Fruit fly (Drosophila melanogaster) whole organism, adult: Measurements from ENCODE around the gene Ubc2.

Experiments used
- CG11617 ChIP-seq: fragments of 200-800 bp; sonication (Bioruptor generic); optimal IDR thresholded peaks from 2 replicates; lab custom pipeline; 2017; ENCODE audit warnings: mild to moderate bottlenecking, missing biosample characterization, missing genetic modification reagents, missing genetic modification characterization
- CG12768 ChIP-seq: fragments of 200-800 bp; sonication (Bioruptor generic); optimal IDR thresholded peaks from 2 replicates; lab custom pipeline; 2017; ENCODE audit warnings: missing biosample characterization, missing genetic modification characterization, mild to moderate bottlenecking, moderate library complexity, missing genetic modification reagents
- CG14711 ChIP-seq: fragments of 200-800 bp; sonication (Bioruptor generic); optimal IDR thresholded peaks from 2 replicates; lab custom pipeline; 2018; ENCODE audit warnings: missing biosample characterization, mild to moderate bottlenecking, missing genetic modification characterization, moderate library complexity
- CG1620 ChIP-seq: fragments of 200-800 bp; sonication (Bioruptor generic); optimal IDR thresholded peaks from 2 replicates; lab custom pipeline; 2016; ENCODE audit warnings: missing biosample characterization, missing genetic modification characterization
- CG33017 ChIP-seq: fragments of 200-800 bp; sonication (Bioruptor generic); optimal IDR thresholded peaks from 2 replicates; lab custom pipeline; 2018; ENCODE audit warnings: missing biosample characterization, mild to moderate bottlenecking, missing genetic modification characterization, moderate library complexity
- CG5204 ChIP-seq: fragments of 200-800 bp; sonication (Bioruptor generic); optimal IDR thresholded peaks from 2 replicates; lab custom pipeline; 2016; ENCODE audit warnings: missing biosample characterization, missing genetic modification characterization
- CG7045 ChIP-seq: fragments of 200-800 bp; sonication (Bioruptor generic); optimal IDR thresholded peaks from 2 replicates; lab custom pipeline; 2017; ENCODE audit warnings: missing biosample characterization, mild to moderate bottlenecking, missing genetic modification characterization
- CG7101 ChIP-seq: fragments of 200-800 bp; sonication (Bioruptor generic); optimal IDR thresholded peaks from 2 replicates; lab custom pipeline; 2018; ENCODE audit warnings: missing biosample characterization, mild to moderate bottlenecking, missing genetic modification characterization, moderate library complexity
- Clk ChIP-seq: fragments of 200-800 bp; sonication (Bioruptor generic); optimal IDR thresholded peaks from 2 replicates; lab custom pipeline; 2017; ENCODE audit warnings: missing biosample characterization, missing genetic modification characterization
- Crg-1 ChIP-seq: fragments of 200-800 bp; sonication (Bioruptor generic); optimal IDR thresholded peaks from 2 replicates; lab custom pipeline; 2016; ENCODE audit warnings: missing biosample characterization, missing genetic modification characterization
- Hr96 ChIP-seq: fragments of 200-800 bp; sonication (Bioruptor generic); optimal IDR thresholded peaks from 2 replicates; lab custom pipeline; 2016; ENCODE audit warnings: missing biosample characterization, missing genetic modification characterization
- Mnt ChIP-seq: fragments of 200-800 bp; sonication (Bioruptor generic); optimal IDR thresholded peaks from 2 replicates; lab custom pipeline; 2016; ENCODE audit warnings: missing biosample characterization, mild to moderate bottlenecking, missing genetic modification characterization
- bab1 ChIP-seq: fragments of 200-800 bp; sonication (Bioruptor generic); optimal IDR thresholded peaks from 3 replicates; lab custom pipeline; 2019; ENCODE audit warnings: missing biosample characterization, mild to moderate bottlenecking, missing genetic modification characterization, moderate library complexity
- cic ChIP-seq: fragments of 200-800 bp; sonication (Bioruptor generic); optimal IDR thresholded peaks from 2 replicates; lab custom pipeline; 2017; ENCODE audit warnings: missing biosample characterization, mild to moderate bottlenecking, missing genetic modification characterization, moderate library complexity
- cnc ChIP-seq, 2 experiments: fragments of >200 bp; optimal IDR thresholded peaks; 2 replicates each; lab custom pipeline; 2017
- kay ChIP-seq: fragments of 200-800 bp; sonication (Bioruptor generic); peaks from one replicate; lab custom pipeline; 2016; ENCODE audit warnings: missing biosample characterization, missing genetic modification characterization, borderline replicate concordance
- ovo ChIP-seq: fragments of 200-800 bp; sonication (Bioruptor generic); optimal IDR thresholded peaks from 2 replicates; lab custom pipeline; 2016; ENCODE audit warnings: missing biosample characterization, missing genetic modification characterization
- pad ChIP-seq: fragments of 200-800 bp; sonication (Bioruptor generic); optimal IDR thresholded peaks from 3 replicates; lab custom pipeline; 2017; ENCODE audit warnings: missing biosample characterization, missing genetic modification characterization, mild to moderate bottlenecking, moderate library complexity, missing genetic modification reagents
- tj ChIP-seq: fragments of 200-800 bp; sonication (Bioruptor generic); optimal IDR thresholded peaks from 3 replicates; lab custom pipeline; 2017; ENCODE audit warnings: missing biosample characterization, mild to moderate bottlenecking, missing genetic modification characterization, moderate library complexity
- toe ChIP-seq: fragments of 200-800 bp; sonication (Bioruptor generic); optimal IDR thresholded peaks from 2 replicates; lab custom pipeline; 2016; ENCODE audit warnings: missing biosample characterization, missing genetic modification characterization

Gene Ubc2

DNA sequence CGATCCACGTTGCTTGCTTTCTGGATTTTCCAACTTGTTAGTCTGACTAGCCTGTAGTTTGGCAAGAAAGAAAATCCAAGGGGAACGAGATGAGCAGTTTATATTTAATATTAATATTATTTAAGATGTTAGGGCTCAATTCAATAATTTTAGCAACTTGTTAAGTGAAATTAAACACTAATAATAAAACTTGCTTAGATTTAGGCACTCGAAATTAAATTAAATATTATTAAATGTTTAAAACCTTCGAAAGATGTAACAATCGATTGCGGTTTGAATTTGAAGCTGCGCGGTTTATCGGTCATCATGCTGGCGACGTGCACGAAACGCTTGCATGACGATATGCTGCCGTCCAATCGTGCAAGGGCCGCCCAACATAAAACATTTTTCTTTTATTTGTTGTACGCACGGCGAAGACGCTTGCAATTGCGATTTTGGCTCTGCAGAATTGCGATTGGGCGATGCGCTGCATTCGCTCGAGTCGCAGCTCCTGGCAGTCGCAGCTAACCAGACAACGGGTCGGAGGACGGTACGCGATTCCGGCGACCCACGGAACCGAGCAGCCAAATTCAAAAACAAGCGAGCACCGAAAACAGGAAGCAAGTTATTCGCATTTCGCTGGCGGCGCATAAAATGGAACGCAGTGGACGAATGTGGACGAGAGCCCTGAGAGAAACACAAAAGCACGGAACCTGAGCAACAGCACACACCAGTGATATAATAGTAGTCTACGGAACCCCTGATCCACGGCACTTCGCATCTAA, 30.6 kb downstream of the Ubc2 start, which contains the start of the genes Vha16-5 and CG12299:
Gene Vha16-5 (minus strand): TSS at position 51 of the 764 bp plus-strand sequence.
Gene CG12299 (plus strand): TSS at position 353 of the 764 bp plus-strand sequence.
- no peak for TF ChIP-seq cnc (optimal IDR thresholded peaks at IDR 0.05; lab: Kevin White, UChicago)
- peak; percentile 59 for TF ChIP-seq Mnt (GFP tag; lab: Kevin White, UChicago)
- peak; percentile 10 for TF ChIP-seq CG7045
- no peak for TF ChIP-seq CG33017
- peak; percentile 58 for TF ChIP-seq Hr96 (GFP tag; lab: Kevin White, UChicago)
- TF ChIP-seq kay (GFP tag; lab: Kevin White, UChicago), result no peak
- peak; percentile 75 for TF ChIP-seq CG1620 (GFP tag; lab: Kevin White, UChicago)
- peak; percentile 97 for TF ChIP-seq bab1 (GFP tag; lab: Kevin White, UChicago)
- peak; percentile 0 for TF ChIP-seq CG12768 (GFP tag; lab: Kevin White, UChicago)
- no peak for TF ChIP-seq ovo (GFP tag; lab: Kevin White, UChicago)
- TF ChIP-seq CG5204 (GFP tag; lab: Kevin White, UChicago), result peak; percentile 58
- no peak for TF ChIP-seq cic (GFP tag; lab: Kevin White, UChicago)
- peak; percentile 78 for TF ChIP-seq CG11617 (GFP tag; lab: Kevin White, UChicago)
- TF ChIP-seq toe, result peak; percentile 65
- peak; percentile 31 for TF ChIP-seq pad (GFP tag; lab: Kevin White, UChicago)
- TF ChIP-seq CG7101, result peak; percentile 33
- TF ChIP-seq CG14711 (tag; lab: Kevin White, UChicago), result peak; percentile 38
- TF ChIP-seq tj, result peak; percentile 75
- TF ChIP-seq Crg-1 (GFP tag; lab: Kevin White, UChicago), result peak; percentile 30

DNA sequence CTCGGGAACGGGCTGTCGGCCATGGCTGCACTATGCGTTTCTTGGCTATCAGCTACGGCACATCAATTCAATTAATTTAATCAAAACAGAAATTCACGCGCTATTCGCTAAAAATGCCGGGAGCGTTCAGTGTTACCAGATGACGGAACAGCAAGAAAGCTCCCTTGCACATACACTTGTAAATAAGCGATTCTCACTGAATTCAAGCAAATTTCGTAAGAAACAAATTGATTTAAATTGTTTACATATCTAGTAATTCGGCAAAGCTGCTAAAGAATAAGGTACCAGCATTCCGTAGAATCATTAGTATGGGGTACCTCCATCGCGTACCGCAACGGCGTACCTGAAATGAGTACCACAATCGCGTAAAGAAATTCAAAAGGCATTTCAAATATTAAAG, 31.9 kb downstream of the Ubc2 start, which contains the start of gene Nup107:
Gene Nup107 (minus strand): TSS at position 149 of the 400 bp plus-strand sequence.
- no peak for TF ChIP-seq CG14711 (tag; lab: Kevin White, UChicago)
- no peak for TF ChIP-seq pad (GFP tag; lab: Kevin White, UChicago)
- TF ChIP-seq toe, result no peak
- TF ChIP-seq CG1620 (GFP tag; lab: Kevin White, UChicago), result no peak
- no peak for TF ChIP-seq ovo (GFP tag; lab: Kevin White, UChicago)
- no peak for TF ChIP-seq cic (GFP tag; lab: Kevin White, UChicago)
- no peak for TF ChIP-seq CG11617 (GFP tag; lab: Kevin White, UChicago)
- TF ChIP-seq Hr96 (GFP tag; lab: Kevin White, UChicago), result no peak
- no peak for TF ChIP-seq CG7045
- TF ChIP-seq CG7101, result no peak
- TF ChIP-seq CG5204 (GFP tag; lab: Kevin White, UChicago), result no peak
- no peak for TF ChIP-seq Crg-1 (GFP tag; lab: Kevin White, UChicago)
- no peak for TF ChIP-seq CG12768 (GFP tag; lab: Kevin White, UChicago)
- no peak for TF ChIP-seq cnc (optimal IDR thresholded peaks at IDR 0.05; lab: Kevin White, UChicago)

dm6 chr2L:10732343-10732808, 35.4 kb downstream of the Ubc2 start, which contains the start of the genes EMC3 and Dpy-30L1:
EMC3 (minus strand) TSS chr2L:10732423.
Dpy-30L1 (plus strand) TSS chr2L:10732653.
- no peak for TF ChIP-seq tj
- TF ChIP-seq bab1 (GFP tag; lab: Kevin White, UChicago), result peak; percentile 79
- TF ChIP-seq CG33017, result no peak
- TF ChIP-seq CG5204 (GFP tag; lab: Kevin White, UChicago), result peak; percentile 58
- no peak for TF ChIP-seq cic (GFP tag; lab: Kevin White, UChicago)
- TF ChIP-seq CG7101, result peak; percentile 41
- no peak for TF ChIP-seq ovo (GFP tag; lab: Kevin White, UChicago)
- peak; percentile 54 for TF ChIP-seq CG11617 (GFP tag; lab: Kevin White, UChicago)
- TF ChIP-seq CG14711 (tag; lab: Kevin White, UChicago), result peak; percentile 96
- TF ChIP-seq pad (GFP tag; lab: Kevin White, UChicago), result peak; percentile 12
- TF ChIP-seq Mnt (GFP tag; lab: Kevin White, UChicago), result peak; percentile 22
- peak; percentile 43 for TF ChIP-seq Crg-1 (GFP tag; lab: Kevin White, UChicago)
- peak; percentile 53 for TF ChIP-seq Hr96 (GFP tag; lab: Kevin White, UChicago)
- TF ChIP-seq CG12768 (GFP tag; lab: Kevin White, UChicago), result peak; percentile 20
- TF ChIP-seq kay (GFP tag; lab: Kevin White, UChicago), result no peak
- TF ChIP-seq cnc (optimal IDR thresholded peaks at IDR 0.05; lab: Kevin White, UChicago), result no peak
- TF ChIP-seq CG1620 (GFP tag; lab: Kevin White, UChicago), result peak; percentile 46
- TF ChIP-seq toe, result peak; percentile 70
- TF ChIP-seq Clk, result no peak
- TF ChIP-seq CG7045, result peak; percentile 2

DNA sequence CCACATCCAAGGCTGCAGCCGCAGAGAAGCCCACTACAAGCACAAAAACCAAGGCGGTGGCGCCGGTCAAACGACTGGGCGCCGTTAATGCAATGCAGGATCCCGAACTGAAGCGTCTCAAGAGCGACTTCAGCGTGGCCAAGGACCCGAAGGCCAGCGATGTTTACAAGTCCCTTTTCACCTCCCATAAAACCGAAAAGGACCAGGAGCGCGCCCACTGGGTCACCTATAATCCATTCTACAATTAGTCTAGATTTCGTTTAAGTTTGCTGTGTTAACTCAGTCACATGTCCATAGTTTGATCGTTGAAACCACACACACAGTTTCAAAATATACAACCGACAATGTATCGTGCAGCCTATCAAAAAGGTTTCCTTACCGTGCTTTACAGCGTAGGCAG, 37.9 kb downstream of the Ubc2 start, which contains the start of gene CG17118:
Gene CG17118 (plus strand): TSS at position 301 of the 400 bp plus-strand sequence.
- TF ChIP-seq CG11617 (GFP tag; lab: Kevin White, UChicago) (no peak), tj (no peak), Crg-1 (GFP tag; lab: Kevin White, UChicago) (no peak), CG1620 (GFP tag; lab: Kevin White, UChicago) (no peak), pad (GFP tag; lab: Kevin White, UChicago) (no peak), kay (GFP tag; lab: Kevin White, UChicago) (no peak)

- TF ChIP-seq CG12768 (GFP tag; lab: Kevin White, UChicago), result no peak
- no peak for TF ChIP-seq CG1620 (GFP tag; lab: Kevin White, UChicago)
- TF ChIP-seq bab1 (GFP tag; lab: Kevin White, UChicago), result peak; percentile 22
- no peak for TF ChIP-seq toe
- TF ChIP-seq CG14711 (tag; lab: Kevin White, UChicago), result no peak
- no peak for TF ChIP-seq CG5204 (GFP tag; lab: Kevin White, UChicago)
These were observed 39.1 kb downstream of the Ubc2 start, which contains the start of gene CG6443 for dm6 chr2L:10728751-10729150. CG6443 (plus strand) TSS chr2L:10728978.
